Worm (Caenorhabditis elegans): ENCODE results near the gene fbxa-47.

ce11 chrIII:2240471-2240870 is 8.2 kb upstream of the fbxa-47 start, which contains the start of gene srz-56:
- TF ChIP-seq nfya-1 (tag; optimal IDR thresholded peaks at IDR 0.05) (no peak), dmd-4 (tag; optimal IDR thresholded peaks at IDR 0.05; ENCODE audit: borderline replicate concordance) (no peak), pha-4 (tag; optimal IDR thresholded peaks at IDR 0.05) (no peak), ama-1 (optimal IDR thresholded peaks at IDR 0.05) (no peak), ets-4 (tag; optimal IDR thresholded peaks at IDR 0.05) (no peak), unc-86 (tag; optimal IDR thresholded peaks at IDR 0.05) (no peak), sox-4 (tag; optimal IDR thresholded peaks at IDR 0.05) (no peak), fax-1 (tag; optimal IDR thresholded peaks at IDR 0.05) (no peak), gmeb-2 (tag; optimal IDR thresholded peaks at IDR 0.05) (no peak), lim-6 (tag; optimal IDR thresholded peaks at IDR 0.05) (no peak), C38D4.7 (GFP tag; optimal IDR thresholded peaks at IDR 0.05) (no peak), nhr-11 (tag; optimal IDR thresholded peaks at IDR 0.05) (no peak)

All from whole organism, late embryonic.